Worm (Caenorhabditis elegans): ENCODE data around the gene Y11D7A.3.

DNA sequence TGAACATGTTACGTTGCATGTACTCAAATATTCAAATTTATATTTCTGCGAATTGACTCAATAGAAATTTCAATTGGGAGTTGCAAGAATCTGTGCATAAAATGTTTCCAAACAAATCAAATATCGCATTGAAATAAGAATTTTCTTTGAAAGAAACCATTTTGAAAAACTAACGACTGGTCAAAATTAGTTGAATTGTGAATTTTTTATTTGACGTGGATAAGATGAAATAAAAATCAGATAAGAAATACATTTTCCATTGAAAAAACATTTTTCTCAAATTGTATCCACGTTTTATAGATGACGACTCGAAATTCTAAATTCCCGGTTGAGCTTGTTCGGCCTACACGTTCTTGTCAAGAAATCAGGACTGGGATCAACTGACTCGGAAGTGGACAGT, 8.1 kb upstream of the Y11D7A.3 start, which contains the start of gene C46C2.3:
- TF ChIP-seq pha-4 (tag; optimal IDR thresholded peaks at IDR 0.05): no peak
- TF ChIP-seq elt-3 (tag; optimal IDR thresholded peaks at IDR 0.05): no peak
- no peak for TF ChIP-seq unc-120 (tag; optimal IDR thresholded peaks at IDR 0.05; ENCODE audit: poor library complexity, severe bottlenecking)
- TF ChIP-seq nhr-76 (tag; optimal IDR thresholded peaks at IDR 0.05): no peak
- TF ChIP-seq lin-13 (tag; optimal IDR thresholded peaks at IDR 0.05): no peak
- no peak for TF ChIP-seq ham-2 (GFP tag; optimal IDR thresholded peaks at IDR 0.05)
- no peak for TF ChIP-seq unc-62 (GFP tag; optimal IDR thresholded peaks at IDR 0.05)
- no peak for TF ChIP-seq ces-1 (GFP tag; optimal IDR thresholded peaks at IDR 0.05)
- TF ChIP-seq lsy-2 (tag; optimal IDR thresholded peaks at IDR 0.05): no peak
- no peak for TF ChIP-seq mab-5 (tag; optimal IDR thresholded peaks at IDR 0.05)
